Worm (Caenorhabditis elegans) whole organism, early embryonic: ENCODE measurements around the gene Y69A2AR.51.

Experiments
- B0310.2 ChIP-seq: sonication (generic microtip); optimal IDR thresholded peaks from 2 replicates; lab custom pipeline; 2016; ENCODE audit warnings: mild to moderate bottlenecking, missing genetic modification characterization, missing compliant biosample characterization
- F13C5.2 ChIP-seq: sonication (generic microtip); optimal IDR thresholded peaks from 2 replicates; lab custom pipeline; 2017; ENCODE audit warnings: mild to moderate bottlenecking, missing genetic modification characterization, inconsistent platforms, missing compliant biosample characterization
- aly-1 ChIP-seq: sonication (generic microtip); optimal IDR thresholded peaks from 2 replicates; lab custom pipeline; 2016; ENCODE audit warnings: missing genetic modification characterization, missing compliant biosample characterization
- ama-1 ChIP-seq: fragments of 150-350 bp; optimal IDR thresholded peaks from 2 replicates; lab custom pipeline; 2014
- ceh-13 ChIP-seq: fragments of 200-800 bp; sonication (Bioruptor generic); optimal IDR thresholded peaks from 2 replicates; lab custom pipeline; 2018; ENCODE audit warnings: mild to moderate bottlenecking, missing genetic modification characterization, missing compliant biosample characterization
- ceh-36 ChIP-seq: sonication (generic microtip); optimal IDR thresholded peaks from 2 replicates; lab custom pipeline; 2016; ENCODE audit warnings: missing genetic modification characterization, inconsistent platforms, missing compliant biosample characterization
- ets-7 ChIP-seq: sonication (generic microtip); optimal IDR thresholded peaks from 2 replicates; lab custom pipeline; 2016; ENCODE audit warnings: missing genotype, missing genetic modification characterization, missing compliant biosample characterization
- flt-1 ChIP-seq: fragments of 200-800 bp; sonication (Bioruptor generic); IDR thresholded peaks from 2 replicates; pipeline ENCODE4 v1.3.6; 2022; ENCODE audit warnings: missing genetic modification characterization, missing compliant biosample characterization
- hmbx-1 ChIP-seq: sonication (generic microtip); optimal IDR thresholded peaks from 2 replicates; lab custom pipeline; 2016; ENCODE audit warnings: mild to moderate bottlenecking, missing genetic modification characterization, missing compliant biosample characterization
- hmg-4 ChIP-seq: fragments of 200-800 bp; sonication (Bioruptor generic); optimal IDR thresholded peaks from 2 replicates; lab custom pipeline; 2018; ENCODE audit warnings: mild to moderate bottlenecking, missing genetic modification characterization, missing compliant biosample characterization
- hnd-1 ChIP-seq: sonication (generic microtip); optimal IDR thresholded peaks from 2 replicates; lab custom pipeline; 2016; ENCODE audit warnings: missing genetic modification characterization, missing compliant biosample characterization
- pes-1 ChIP-seq: fragments of 200-800 bp; sonication (Bioruptor generic); IDR thresholded peaks from 2 replicates; pipeline ENCODE4 v1.3.6; 2022; ENCODE audit warnings: missing genetic modification reagents, missing genetic modification characterization, missing compliant biosample characterization
- scrt-1 ChIP-seq: fragments of 200-800 bp; sonication (Bioruptor generic); IDR thresholded peaks from 2 replicates; pipeline ENCODE4 v1.3.6; 2022; ENCODE audit warnings: missing genetic modification characterization, missing compliant biosample characterization
- sea-1 ChIP-seq: fragments of 200-800 bp; sonication (Bioruptor generic); conservative IDR thresholded peaks from 2 replicates; pipeline ENCODE4 v1.3.6; 2022; ENCODE audit warnings: missing genetic modification characterization, missing compliant biosample characterization
- tbx-11 ChIP-seq: fragments of 200-800 bp; sonication (Bioruptor generic); IDR thresholded peaks from 2 replicates; pipeline ENCODE4 v1.3.6; 2022; ENCODE audit warnings: missing genetic modification characterization, missing compliant biosample characterization
- tbx-37 ChIP-seq: fragments of 200-800 bp; sonication (Bioruptor generic); conservative IDR thresholded peaks from 2 replicates; pipeline ENCODE4 v1.3.6; 2022; ENCODE audit warnings: missing genetic modification reagents, missing genetic modification characterization, missing compliant biosample characterization
- tra-4 ChIP-seq: sonication (generic microtip); optimal IDR thresholded peaks from 2 replicates; lab custom pipeline; 2017; ENCODE audit warnings: missing genetic modification characterization, missing compliant biosample characterization

Gene Y69A2AR.51

ce11 chrIV:2563969-2564368 lies 8.2 kb upstream of the Y69A2AR.51 start, which contains the start of gene Y69A2AR.24:
Gene Y69A2AR.24 (minus strand): TSS chrIV:2564069.
- TF ChIP-seq sea-1 (GFP tag; lab: Robert Waterston, UW) (no peak), F13C5.2 (tag; lab: Kevin White, UChicago) (no peak), hmg-4 (no peak), ama-1 (lab: Kevin White, UChicago) (no peak), pes-1 (GFP tag; lab: Robert Waterston, UW) (no peak), ceh-13 (GFP tag; lab: Kevin White, UChicago) (no peak), ets-7 (no peak), hnd-1 (no peak), ceh-36 (tag; lab: Kevin White, UChicago) (no peak), hmbx-1 (tag; lab: Kevin White, UChicago) (no peak), scrt-1 (no peak), tbx-37 (GFP tag; lab: Robert Waterston, UW) (no peak), aly-1 (tag; lab: Kevin White, UChicago) (no peak), tra-4 (tag; lab: Kevin White, UChicago) (no peak)

ce11 chrIV:2568267-2568666 lies 3.9 kb upstream of the Y69A2AR.51 start, which contains the start of the genes Y69A2AR.25 and Y69A2AR.12:
Gene Y69A2AR.25 (minus strand): TSS chrIV:2568367.
Gene Y69A2AR.12 (plus strand): TSS chrIV:2568614.
- TF ChIP-seq ceh-36 (tag; lab: Kevin White, UChicago), result no peak

ce11 chrIV:2573122-2573521 lies 915 bp downstream of the Y69A2AR.51 start:
- TF ChIP-seq aly-1 (tag; lab: Kevin White, UChicago) (no peak), ceh-13 (GFP tag; lab: Kevin White, UChicago) (no peak), F13C5.2 (tag; lab: Kevin White, UChicago) (no peak), ets-7 (no peak), ama-1 (lab: Kevin White, UChicago) (no peak), hmg-4 (no peak), B0310.2 (tag; lab: Kevin White, UChicago) (no peak), tra-4 (tag; lab: Kevin White, UChicago) (no peak), scrt-1 (no peak), tbx-11 (GFP tag; lab: Robert Waterston, UW) (no peak), hmbx-1 (tag; lab: Kevin White, UChicago) (no peak), ceh-36 (tag; lab: Kevin White, UChicago) (no peak), tbx-37 (GFP tag; lab: Robert Waterston, UW) (no peak), pes-1 (GFP tag; lab: Robert Waterston, UW) (no peak), flt-1 (GFP tag; lab: Robert Waterston, UW) (no peak), hnd-1 (no peak), sea-1 (GFP tag; lab: Robert Waterston, UW) (no peak)

ce11 chrIV:2581483-2581882 lies 9.3 kb downstream of the Y69A2AR.51 start, which contains the start of gene nhr-242:
Gene nhr-242 (minus strand): TSS chrIV:2581583.
- TF ChIP-seq ets-7 (no peak), aly-1 (tag; lab: Kevin White, UChicago) (no peak), tbx-11 (GFP tag; lab: Robert Waterston, UW) (no peak), flt-1 (GFP tag; lab: Robert Waterston, UW) (no peak), ceh-36 (tag; lab: Kevin White, UChicago) (no peak), sea-1 (GFP tag; lab: Robert Waterston, UW) (no peak), tbx-37 (GFP tag; lab: Robert Waterston, UW) (no peak), ceh-13 (GFP tag; lab: Kevin White, UChicago) (no peak), ama-1 (lab: Kevin White, UChicago) (no peak), hmg-4 (no peak), scrt-1 (no peak)

ce11 chrIV:2597417-2597816 lies 25.2 kb downstream of the Y69A2AR.51 start, which contains the start of gene Y69A2AR.47:
Gene Y69A2AR.47 (plus strand): TSS chrIV:2597717.
- TF ChIP-seq F13C5.2 (tag; lab: Kevin White, UChicago), result no peak
- no peak for TF ChIP-seq pes-1 (GFP tag; lab: Robert Waterston, UW)
- TF ChIP-seq ceh-36 (tag; lab: Kevin White, UChicago), result no peak
- no peak for TF ChIP-seq flt-1 (GFP tag; lab: Robert Waterston, UW)
- TF ChIP-seq sea-1 (GFP tag; lab: Robert Waterston, UW), result no peak
- no peak for TF ChIP-seq hnd-1
- no peak for TF ChIP-seq hmbx-1 (tag; lab: Kevin White, UChicago)
- TF ChIP-seq ets-7, result no peak
- TF ChIP-seq ceh-13 (GFP tag; lab: Kevin White, UChicago), result no peak
- TF ChIP-seq scrt-1, result no peak
- no peak for TF ChIP-seq tbx-37 (GFP tag; lab: Robert Waterston, UW)
- TF ChIP-seq aly-1 (tag; lab: Kevin White, UChicago), result no peak
- no peak for TF ChIP-seq B0310.2 (tag; lab: Kevin White, UChicago)
- no peak for TF ChIP-seq tra-4 (tag; lab: Kevin White, UChicago)
- no peak for TF ChIP-seq tbx-11 (GFP tag; lab: Robert Waterston, UW)
- TF ChIP-seq ama-1 (lab: Kevin White, UChicago), result no peak
- no peak for TF ChIP-seq hmg-4

- TF ChIP-seq tra-4 (tag; lab: Kevin White, UChicago) (no peak), F13C5.2 (tag; lab: Kevin White, UChicago) (peak; percentile 21), hmbx-1 (tag; lab: Kevin White, UChicago) (no peak), flt-1 (GFP tag; lab: Robert Waterston, UW) (no peak), tbx-11 (GFP tag; lab: Robert Waterston, UW) (no peak)
Measured at ce11 chrIV:2599634-2600033, 27.4 kb downstream of the Y69A2AR.51 start.

- TF ChIP-seq F13C5.2 (tag; lab: Kevin White, UChicago) (no peak), hmg-4 (no peak), ceh-13 (GFP tag; lab: Kevin White, UChicago) (no peak), tbx-11 (GFP tag; lab: Robert Waterston, UW) (no peak), flt-1 (GFP tag; lab: Robert Waterston, UW) (no peak), pes-1 (GFP tag; lab: Robert Waterston, UW) (no peak), hnd-1 (no peak), B0310.2 (tag; lab: Kevin White, UChicago) (no peak), hmbx-1 (tag; lab: Kevin White, UChicago) (no peak), ama-1 (lab: Kevin White, UChicago) (no peak), ceh-36 (tag; lab: Kevin White, UChicago) (no peak), ets-7 (no peak)
Measured at ce11 chrIV:2600841-2601240, 28.6 kb downstream of the Y69A2AR.51 start, which contains the start of gene epg-9. Gene epg-9 (plus strand): TSS chrIV:2601141.
